Fruit fly (Drosophila melanogaster) whole organism, embryonic: ENCODE data around the gene CG14383.

Experiments
- B-H2 ChIP-seq: fragments of 200-800 bp; sonication (Bioruptor generic); optimal IDR thresholded peaks from 2 replicates; lab custom pipeline; 2018; ENCODE audit warnings: missing biosample characterization, mild to moderate bottlenecking, missing genetic modification characterization
- CG10267 ChIP-seq: fragments of 200-800 bp; sonication (Bioruptor generic); optimal IDR thresholded peaks from 2 replicates; lab custom pipeline; 2018; ENCODE audit warnings: missing biosample characterization, mild to moderate bottlenecking, missing genetic modification characterization, moderate library complexity
- CG11247 ChIP-seq: fragments of 200-800 bp; sonication (Bioruptor generic); IDR thresholded peaks from 2 replicates; pipeline ENCODE4 v1.3.6; 2022; ENCODE audit warnings: missing biosample characterization, missing genetic modification characterization
- CG13424 ChIP-seq: fragments of 200-800 bp; sonication (Bioruptor generic); optimal IDR thresholded peaks from 2 replicates; lab custom pipeline; 2019; ENCODE audit warnings: missing biosample characterization, mild to moderate bottlenecking, missing genetic modification characterization, moderate library complexity
- CG13894 ChIP-seq: fragments of 200-800 bp; sonication (Bioruptor generic); optimal IDR thresholded peaks from 3 replicates; lab custom pipeline; 2018; ENCODE audit warnings: missing biosample characterization, mild to moderate bottlenecking, missing genetic modification characterization, moderate library complexity
- CG1647 ChIP-seq: fragments of 200-800 bp; sonication (Bioruptor generic); optimal IDR thresholded peaks from 3 replicates; lab custom pipeline; 2016; ENCODE audit warnings: missing biosample characterization, missing genetic modification characterization
- CG18262 ChIP-seq: fragments of 200-800 bp; optimal IDR thresholded peaks from 3 replicates; lab custom pipeline; 2019; ENCODE audit warnings: missing biosample characterization, mild to moderate bottlenecking, missing genetic modification characterization, moderate library complexity
- CG2712 ChIP-seq: fragments of 200-800 bp; optimal IDR thresholded peaks from 3 replicates; lab custom pipeline; 2019; ENCODE audit warnings: missing biosample characterization, mild to moderate bottlenecking, missing genetic modification characterization, moderate library complexity
- CG31224 ChIP-seq: fragments of 200-800 bp; sonication (Bioruptor generic); IDR thresholded peaks from 2 replicates; pipeline ENCODE4 v1.3.6; 2022; ENCODE audit warnings: missing biosample characterization, missing genetic modification characterization
- CG3838 ChIP-seq: fragments of 200-800 bp; sonication (Bioruptor generic); optimal IDR thresholded peaks from 3 replicates; lab custom pipeline; 2016; ENCODE audit warnings: missing biosample characterization, missing genetic modification characterization
- CG42726 ChIP-seq: fragments of 200-800 bp; sonication (Bioruptor generic); IDR thresholded peaks from 2 replicates; pipeline ENCODE4 v1.3.6; 2022; ENCODE audit warnings: missing biosample characterization, missing genetic modification characterization; ENCODE audit not compliant: partially characterized antibody
- CG7372 ChIP-seq: fragments of 200-800 bp; sonication (Bioruptor generic); IDR thresholded peaks from 2 replicates; pipeline ENCODE4 v1.3.6; 2022; ENCODE audit warnings: missing biosample characterization, missing genetic modification characterization
- CHES-1-like ChIP-seq: fragments of 200-800 bp; sonication (Bioruptor generic); optimal IDR thresholded peaks from 2 replicates; lab custom pipeline; 2016; ENCODE audit warnings: missing biosample characterization, missing genetic modification characterization
- Fer3 ChIP-seq: fragments of 200-800 bp; sonication (Bioruptor generic); optimal IDR thresholded peaks from 2 replicates; lab custom pipeline; 2018; ENCODE audit warnings: missing biosample characterization, mild to moderate bottlenecking, missing genetic modification characterization, moderate library complexity
- Hr51 ChIP-seq, 2 experiments: fragments of 200-800 bp; sonication (Bioruptor generic); optimal IDR thresholded peaks; 2 replicates in 1 of 2; 3 replicates in 1 of 2; lab custom pipeline; 2016 to 2018; ENCODE audit warnings: missing biosample characterization in 2 of 2, missing genetic modification characterization in 2 of 2, mild to moderate bottlenecking in 1 of 2, moderate library complexity in 1 of 2
- Hr78 ChIP-seq, 2 experiments: fragments of 200-800 bp in 1 of 2; fragments of >200 bp in 1 of 2; sonication (Bioruptor generic) in 1 of 2; optimal IDR thresholded peaks; 2 replicates each; lab custom pipeline; 2017 to 2019; ENCODE audit warnings: missing biosample characterization in 2 of 2, missing genetic modification characterization in 2 of 2, mild to moderate bottlenecking in 1 of 2, moderate library complexity in 1 of 2
- Lim3 ChIP-seq: fragments of 200-800 bp; sonication (Bioruptor generic); IDR thresholded peaks from 2 replicates; pipeline ENCODE4 v1.3.6; 2022; ENCODE audit warnings: missing biosample characterization, missing genetic modification characterization
- Meics ChIP-seq: fragments of 200-800 bp; sonication (Bioruptor generic); optimal IDR thresholded peaks from 2 replicates; lab custom pipeline; 2017; ENCODE audit warnings: missing biosample characterization, mild to moderate bottlenecking, missing genetic modification characterization
- Mrtf ChIP-seq: fragments of 200-800 bp; sonication (Bioruptor generic); IDR thresholded peaks from 3 replicates; pipeline ENCODE4 v1.3.6; 2022; ENCODE audit warnings: missing biosample characterization, missing genetic modification characterization
- NK7.1 ChIP-seq: fragments of 200-800 bp; sonication (Bioruptor generic); optimal IDR thresholded peaks from 3 replicates; lab custom pipeline; 2016; ENCODE audit warnings: missing biosample characterization, missing genetic modification characterization
- Opbp ChIP-seq: fragments of 200-800 bp; sonication (Bioruptor generic); IDR thresholded peaks from 3 replicates; pipeline ENCODE4 v1.3.6; 2022; ENCODE audit warnings: missing biosample characterization, missing genetic modification characterization; ENCODE audit not compliant: partially characterized antibody
- Ptx1 ChIP-seq: fragments of 200-800 bp; sonication (Bioruptor generic); IDR thresholded peaks from 2 replicates; pipeline ENCODE4 v1.3.6; 2022; ENCODE audit warnings: missing biosample characterization, missing genetic modification characterization
- Ravus ChIP-seq: fragments of 200-800 bp; sonication (Bioruptor generic); IDR thresholded peaks from 2 replicates; pipeline ENCODE4 v1.3.6; 2022; ENCODE audit warnings: missing biosample characterization, missing genetic modification characterization
- Rx ChIP-seq: fragments of 200-800 bp; sonication (Bioruptor generic); IDR thresholded peaks from 2 replicates; pipeline ENCODE4 v1.3.6; 2022; ENCODE audit warnings: missing biosample characterization, missing genetic modification characterization
- Xbp1 ChIP-seq: fragments of 200-800 bp; sonication (Bioruptor generic); optimal IDR thresholded peaks from 3 replicates; lab custom pipeline; 2016; ENCODE audit warnings: missing biosample characterization, mild to moderate bottlenecking, missing genetic modification characterization
- YL-1 ChIP-seq: fragments of 200-800 bp; sonication (Bioruptor generic); optimal IDR thresholded peaks from 3 replicates; lab custom pipeline; 2017; ENCODE audit warnings: missing biosample characterization, mild to moderate bottlenecking, missing genetic modification characterization
- aop ChIP-seq: fragments of 200-800 bp; sonication (Bioruptor generic); IDR thresholded peaks from 2 replicates; pipeline ENCODE4 v1.3.6; 2022; ENCODE audit warnings: missing biosample characterization, missing genetic modification characterization
- ara ChIP-seq: fragments of 200-800 bp; sonication (Bioruptor generic); IDR thresholded peaks from 2 replicates; pipeline ENCODE4 v1.3.6; 2022; ENCODE audit warnings: missing biosample characterization, missing genetic modification characterization
- crc ChIP-seq: fragments of 200-800 bp; sonication (Bioruptor generic); optimal IDR thresholded peaks from 2 replicates; lab custom pipeline; 2016; ENCODE audit warnings: missing biosample characterization, missing genetic modification characterization
- cwo ChIP-seq: fragments of 200-800 bp; sonication (Bioruptor generic); optimal IDR thresholded peaks from 3 replicates; lab custom pipeline; 2017; ENCODE audit warnings: missing biosample characterization, missing genetic modification characterization, mild to moderate bottlenecking, moderate library complexity, missing genetic modification reagents
- da ChIP-seq: fragments of 200-800 bp; sonication (Bioruptor generic); optimal IDR thresholded peaks from 2 replicates; lab custom pipeline; 2016; ENCODE audit warnings: missing biosample characterization, missing genetic modification characterization
- esg ChIP-seq: fragments of 200-800 bp; sonication (Bioruptor generic); conservative IDR thresholded peaks from 2 replicates; pipeline ENCODE4 v1.3.6; 2022; ENCODE audit warnings: missing biosample characterization, missing genetic modification characterization
- exex ChIP-seq: fragments of 200-800 bp; sonication (Bioruptor generic); optimal IDR thresholded peaks from 4 replicates; lab custom pipeline; 2018; ENCODE audit warnings: missing biosample characterization, mild to moderate bottlenecking, missing genetic modification characterization, moderate library complexity
- grau ChIP-seq: fragments of 200-800 bp; optimal IDR thresholded peaks from 3 replicates; lab custom pipeline; 2019; ENCODE audit warnings: missing biosample characterization, mild to moderate bottlenecking, missing genetic modification characterization, moderate library complexity
- hth ChIP-seq: fragments of >200 bp; optimal IDR thresholded peaks from 2 replicates; lab custom pipeline; 2017; ENCODE audit warnings: inconsistent platforms
- knrl ChIP-seq: fragments of 200-800 bp; sonication (Bioruptor generic); IDR thresholded peaks from 3 replicates; pipeline ENCODE4 v1.3.6; 2022; ENCODE audit warnings: missing biosample characterization, missing genetic modification characterization; ENCODE audit not compliant: partially characterized antibody
- lola ChIP-seq, 3 experiments: fragments of >200 bp in 2 of 3; fragments of 200-800 bp in 1 of 3; sonication (Bioruptor generic) in 1 of 3; optimal IDR thresholded peaks; 2 replicates each; lab custom pipeline; 2017 to 2019; ENCODE audit warnings: missing biosample characterization in 3 of 3, missing genetic modification characterization in 3 of 3, mild to moderate bottlenecking in 1 of 3, moderate library complexity in 1 of 3
- lov ChIP-seq, 2 experiments: fragments of 200-800 bp in 1 of 2; fragments of >200 bp in 1 of 2; sonication (Bioruptor generic) in 1 of 2; IDR thresholded peaks in 1 of 2; optimal IDR thresholded peaks in 1 of 2; 2 replicates in 1 of 2; 3 replicates in 1 of 2; pipeline versions ENCODE4 v1.3.6 to Lab custom; 2017 to 2022; ENCODE audit warnings: missing biosample characterization in 1 of 2, missing genetic modification characterization in 1 of 2
- luna ChIP-seq: fragments of 200-800 bp; sonication (Bioruptor generic); optimal IDR thresholded peaks from 2 replicates; lab custom pipeline; 2016; ENCODE audit warnings: missing biosample characterization, missing genetic modification characterization
- mam ChIP-seq: fragments of 200-800 bp; sonication (Bioruptor generic); optimal IDR thresholded peaks from 3 replicates; lab custom pipeline; 2016; ENCODE audit warnings: missing biosample characterization, missing genetic modification characterization
- peb ChIP-seq: fragments of 200-800 bp; sonication (Bioruptor generic); IDR thresholded peaks from 2 replicates; pipeline ENCODE4 v1.3.6; 2022; ENCODE audit warnings: missing biosample characterization, missing genetic modification characterization
- ranshi ChIP-seq: fragments of 200-800 bp; sonication (Bioruptor generic); IDR thresholded peaks from 2 replicates; pipeline ENCODE4 v1.3.6; 2022; ENCODE audit warnings: missing biosample characterization, missing genetic modification characterization
- repo ChIP-seq: fragments of 200-800 bp; sonication (Bioruptor generic); optimal IDR thresholded peaks from 2 replicates; lab custom pipeline; 2016; ENCODE audit warnings: missing biosample characterization, missing genetic modification characterization
- run ChIP-seq: fragments of 200-800 bp; sonication (Bioruptor generic); optimal IDR thresholded peaks from 3 replicates; lab custom pipeline; 2018; ENCODE audit warnings: missing biosample characterization, mild to moderate bottlenecking, missing genetic modification characterization
- tio ChIP-seq: fragments of 200-800 bp; sonication (Bioruptor generic); optimal IDR thresholded peaks from 2 replicates; lab custom pipeline; 2017; ENCODE audit warnings: missing biosample characterization, missing genetic modification characterization, inconsistent platforms
- trh ChIP-seq: fragments of 200-800 bp; sonication (Bioruptor generic); optimal IDR thresholded peaks from 2 replicates; lab custom pipeline; 2016; ENCODE audit warnings: missing biosample characterization, missing genetic modification characterization
- yki ChIP-seq: fragments of >200 bp; optimal IDR thresholded peaks from 3 replicates; lab custom pipeline; 2018
- zf30C ChIP-seq: fragments of 200-800 bp; sonication (Bioruptor generic); optimal IDR thresholded peaks from 3 replicates; lab custom pipeline; 2018; ENCODE audit warnings: missing biosample characterization, mild to moderate bottlenecking, missing genetic modification characterization

CG14383 gene

DNA sequence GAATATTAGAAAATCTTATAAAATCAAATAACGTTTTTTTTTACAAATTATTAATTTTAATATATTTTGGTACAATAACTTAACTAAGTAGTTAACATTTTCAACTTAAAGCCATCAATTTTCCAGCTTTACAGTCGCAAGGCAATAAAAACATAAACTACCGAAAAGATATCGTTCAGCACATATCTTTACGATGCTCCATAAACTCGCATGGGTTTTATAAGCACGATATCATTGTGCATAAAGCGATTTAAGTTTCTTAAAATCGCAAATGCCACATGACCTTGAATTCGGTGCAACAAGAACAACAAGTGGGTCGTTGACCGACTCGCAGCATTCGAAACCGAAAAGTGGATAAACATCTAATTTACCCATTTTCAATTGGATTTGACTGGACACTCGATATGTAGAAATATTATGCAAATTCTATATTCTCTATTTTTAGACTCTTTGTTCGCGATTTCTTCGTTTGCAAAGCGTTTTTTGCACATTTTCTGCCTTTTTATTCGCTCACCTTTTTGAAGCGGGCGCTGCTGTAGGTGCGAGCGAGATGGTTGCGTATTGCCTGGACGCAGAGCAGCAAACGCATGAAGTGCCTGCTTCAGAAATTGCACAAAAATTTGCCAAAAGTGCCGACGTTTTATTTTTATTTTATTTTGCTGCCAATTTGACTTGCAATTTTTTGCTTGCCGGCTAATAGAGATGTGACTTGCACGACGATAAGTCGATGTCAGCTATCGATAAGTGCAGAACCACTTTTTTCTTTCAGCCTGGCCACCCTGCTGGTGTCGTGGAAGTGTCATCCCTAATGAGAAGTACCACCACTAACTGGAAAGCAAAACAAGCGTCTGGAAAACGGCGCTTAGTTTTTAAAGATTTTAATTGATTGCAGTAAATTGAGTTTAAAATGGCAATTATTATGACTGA is 27.1 kb downstream of the CG14383 start, which contains the start of gene Spc25 (continued):
- TF ChIP-seq Hr51 (GFP tag; optimal IDR thresholded peaks at IDR 0.05; lab: Kevin White, UChicago) (peak; percentile 42 to 71), cwo (GFP tag; lab: Kevin White, UChicago) (no peak), knrl (peak; percentile 95), YL-1 (GFP tag; lab: Kevin White, UChicago) (peak; percentile 30), zf30C (GFP tag; lab: Kevin White, UChicago) (no peak), Mrtf (GFP tag; lab: Robert Waterston, UW) (no peak), luna (GFP tag; lab: Kevin White, UChicago) (peak; percentile 36), Lim3 (GFP tag; lab: Robert Waterston, UW) (no peak), Ravus (GFP tag; lab: Robert Waterston, UW) (no peak), mam (GFP tag; lab: Kevin White, UChicago) (peak; percentile 79), tio (no peak), CG13894 (tag; lab: Kevin White, UChicago) (no peak), CG18262 (no peak), lov (optimal IDR thresholded peaks at IDR 0.05; lab: Kevin White, UChicago) (no peak), lov (GFP tag; IDR thresholded peaks at IDR 0.05; lab: Robert Waterston, UW) (0 out of 3 replicates have a peak, but pooled peaks have one; percentile 32), da (GFP tag; lab: Kevin White, UChicago) (peak; percentile 24), CG11247 (GFP tag; lab: Robert Waterston, UW) (no peak), CG10267 (tag; lab: Kevin White, UChicago) (peak; percentile 45), crc (GFP tag; lab: Kevin White, UChicago) (no peak), Fer3 (no peak), Hr78 (GFP tag; optimal IDR thresholded peaks at IDR 0.05; lab: Kevin White, UChicago) (no peak), esg (GFP tag; lab: Robert Waterston, UW) (no peak), Opbp (GFP tag; lab: Robert Waterston, UW) (peak; percentile 97), lola (GFP tag; optimal IDR thresholded peaks at IDR 0.05; lab: Kevin White, UChicago) (no peak), trh (GFP tag; lab: Kevin White, UChicago) (no peak), CG7372 (no peak), hth (no peak), CHES-1-like (GFP tag; lab: Kevin White, UChicago) (peak; percentile 65), CG31224 (GFP tag; lab: Robert Waterston, UW) (no peak), ara (GFP tag; lab: Robert Waterston, UW) (peak; percentile 29; the same call in 1 of the 2 replicates), CG3838 (GFP tag; lab: Kevin White, UChicago) (no peak), repo (peak; percentile 21), yki (lab: Kevin White, UChicago) (no peak), run (tag; lab: Kevin White, UChicago) (no peak), CG13424 (tag; lab: Kevin White, UChicago) (no peak), exex (tag; lab: Kevin White, UChicago) (no peak), Meics (GFP tag; lab: Kevin White, UChicago) (no peak), ranshi (GFP tag; lab: Robert Waterston, UW) (peak; percentile 66; the same call in 1 of the 2 replicates), Ptx1 (GFP tag; lab: Robert Waterston, UW) (0 out of 2 replicates have a peak, but pooled peaks have one; percentile 39), aop (GFP tag; lab: Robert Waterston, UW) (no peak), Rx (GFP tag; lab: Robert Waterston, UW) (no peak), CG1647 (no peak), Xbp1 (GFP tag; lab: Kevin White, UChicago) (peak; percentile 68), CG2712 (tag; lab: Kevin White, UChicago) (no peak), B-H2 (no peak), CG42726 (GFP tag; lab: Robert Waterston, UW) (peak; percentile 96), NK7.1 (GFP tag; lab: Kevin White, UChicago) (no peak), peb (GFP tag; lab: Robert Waterston, UW) (no peak), grau (tag; lab: Kevin White, UChicago) (no peak)
